Worm (Caenorhabditis elegans) whole organism, young adult: Measurements from ENCODE around the gene fbxc-54.

Source experiments
- B0035.1 ChIP-seq: sonication (generic microtip); optimal IDR thresholded peaks from 2 replicates; lab custom pipeline; 2016; ENCODE audit warnings: missing genetic modification characterization, mild to moderate bottlenecking, missing compliant biosample characterization, missing genotype, missing genetic modification reagents
- B0336.3 ChIP-seq: fragments of 200-800 bp; sonication (Bioruptor generic); IDR thresholded peaks from 2 replicates; pipeline ENCODE4 v1.3.6; 2022; ENCODE audit warnings: missing genetic modification characterization, missing compliant biosample characterization
- C17E4.6 ChIP-seq: fragments of 200-800 bp; sonication (Bioruptor generic); IDR thresholded peaks from 2 replicates; pipeline ENCODE4 v1.3.6; 2022; ENCODE audit warnings: missing genetic modification reagents, missing genetic modification characterization, missing compliant biosample characterization
- D2030.7 ChIP-seq: fragments of 200-800 bp; sonication (Bioruptor generic); IDR thresholded peaks from 2 replicates; pipeline ENCODE4 v1.3.6; 2022; ENCODE audit warnings: missing genetic modification reagents, missing genetic modification characterization, missing compliant biosample characterization
- F52B5.7 ChIP-seq: sonication (generic microtip); optimal IDR thresholded peaks from 2 replicates; lab custom pipeline; 2016; ENCODE audit warnings: mild to moderate bottlenecking, missing genetic modification characterization, missing compliant biosample characterization
- F57A8.1 ChIP-seq: fragments of 200-800 bp; sonication (Bioruptor generic); optimal IDR thresholded peaks from 2 replicates; lab custom pipeline; 2018; ENCODE audit warnings: mild to moderate bottlenecking, missing genetic modification characterization, moderate library complexity, missing compliant biosample characterization
- F57C9.4 ChIP-seq: sonication (generic microtip); optimal IDR thresholded peaks from 2 replicates; lab custom pipeline; 2017; ENCODE audit warnings: mild to moderate bottlenecking, missing genetic modification characterization, missing compliant biosample characterization
- ama-1 ChIP-seq, 3 experiments: fragments of 150-350 bp in 1 of 3; sonication (generic microtip) in 2 of 3; optimal IDR thresholded peaks; 2 replicates each; lab custom pipeline; 2014 to 2018; ENCODE audit warnings: missing biosample characterization in 2 of 3, missing genetic modification characterization in 2 of 3, missing genetic modification reagents in 2 of 3
- aptf-2 ChIP-seq: fragments of 200-800 bp; sonication (Bioruptor generic); conservative IDR thresholded peaks from 2 replicates; pipeline ENCODE4 v1.3.6; 2022; ENCODE audit warnings: missing genetic modification reagents, missing genetic modification characterization, missing compliant biosample characterization
- attf-5 ChIP-seq: fragments of 200-800 bp; sonication (Bioruptor generic); optimal IDR thresholded peaks from 2 replicates; lab custom pipeline; 2018; ENCODE audit warnings: mild to moderate bottlenecking, missing genetic modification characterization, missing compliant biosample characterization
- bed-2 ChIP-seq: fragments of 200-800 bp; sonication (Bioruptor generic); IDR thresholded peaks from 2 replicates; pipeline ENCODE4 v1.3.6; 2022; ENCODE audit warnings: missing genetic modification reagents, missing genetic modification characterization, missing compliant biosample characterization
- cebp-1 ChIP-seq, 2 experiments: fragments of 200-800 bp in 1 of 2; sonication (Bioruptor generic) in 1 of 2; sonication (generic microtip) in 1 of 2; IDR thresholded peaks in 1 of 2; optimal IDR thresholded peaks in 1 of 2; 2 replicates each; pipeline versions ENCODE4 v1.3.6 to Lab custom; 2017 to 2022; ENCODE audit warnings: missing compliant biosample characterization in 2 of 2, missing genetic modification characterization in 2 of 2, mild to moderate bottlenecking in 1 of 2, missing genetic modification reagents in 1 of 2, moderate library complexity in 1 of 2
- ceh-27 ChIP-seq: fragments of 200-800 bp; sonication (Bioruptor generic); optimal IDR thresholded peaks from 2 replicates; lab custom pipeline; 2018; ENCODE audit warnings: mild to moderate bottlenecking, missing genetic modification characterization, moderate library complexity, missing compliant biosample characterization
- ceh-40 ChIP-seq: fragments of 200-800 bp; sonication (Bioruptor generic); IDR thresholded peaks from 2 replicates; pipeline ENCODE4 v1.3.6; 2022; ENCODE audit warnings: missing genetic modification characterization, missing compliant biosample characterization
- dox-1 ChIP-seq: fragments of 200-800 bp; sonication (Bioruptor generic); IDR thresholded peaks from 2 replicates; pipeline ENCODE4 v1.3.6; 2022; ENCODE audit warnings: missing genetic modification reagents, missing genetic modification characterization, missing compliant biosample characterization
- dpff-1 ChIP-seq: sonication (generic microtip); optimal IDR thresholded peaks from 2 replicates; lab custom pipeline; 2017; ENCODE audit warnings: mild to moderate bottlenecking, missing genetic modification characterization, missing compliant biosample characterization
- efl-1 ChIP-seq: fragments of 150-350 bp; optimal IDR thresholded peaks from 2 replicates; lab custom pipeline; 2014; ENCODE audit warnings: missing biosample characterization, missing genetic modification reagents, missing genetic modification characterization
- egl-44 ChIP-seq: fragments of 200-800 bp; sonication (Bioruptor generic); IDR thresholded peaks from 2 replicates; pipeline ENCODE4 v1.3.6; 2022; ENCODE audit warnings: missing genetic modification reagents, missing genetic modification characterization, missing compliant biosample characterization
- hlh-26 ChIP-seq: fragments of 200-800 bp; sonication (Bioruptor generic); conservative IDR thresholded peaks from 2 replicates; pipeline ENCODE4 v1.3.6; 2022; ENCODE audit warnings: missing genetic modification reagents, missing genetic modification characterization, missing compliant biosample characterization
- hmg-1.2 ChIP-seq: fragments of 200-800 bp; sonication (Bioruptor generic); IDR thresholded peaks from 2 replicates; pipeline ENCODE4 v1.3.6; 2022; ENCODE audit warnings: missing genetic modification reagents, missing genetic modification characterization, missing compliant biosample characterization
- hmg-20 ChIP-seq: fragments of 200-800 bp; sonication (Bioruptor generic); IDR thresholded peaks from 2 replicates; pipeline ENCODE4 v1.3.6; 2022; ENCODE audit warnings: missing genetic modification reagents, missing genetic modification characterization, missing compliant biosample characterization
- hrde-1 ChIP-seq: sonication (generic microtip); optimal IDR thresholded peaks from 2 replicates; lab custom pipeline; 2016; ENCODE audit warnings: missing genetic modification characterization, mild to moderate bottlenecking, missing compliant biosample characterization, moderate library complexity, missing genotype, missing genetic modification reagents, borderline replicate concordance
- let-526 ChIP-seq: fragments of 200-800 bp; sonication (Bioruptor generic); IDR thresholded peaks from 2 replicates; pipeline ENCODE4 v1.3.6; 2022; ENCODE audit warnings: missing genetic modification reagents, missing genetic modification characterization, missing compliant biosample characterization
- lin-26 ChIP-seq: fragments of 200-800 bp; sonication (Bioruptor generic); IDR thresholded peaks from 2 replicates; pipeline ENCODE4 v1.3.6; 2022; ENCODE audit warnings: missing genetic modification reagents, missing genetic modification characterization, missing compliant biosample characterization
- lin-35 ChIP-seq, 3 experiments: fragments of 150-350 bp in 2 of 3; sonication (generic microtip) in 1 of 3; optimal IDR thresholded peaks; 2 replicates each; lab custom pipeline; 2014 to 2018; ENCODE audit warnings: missing biosample characterization in 3 of 3, missing genetic modification characterization in 3 of 3, missing genetic modification reagents in 3 of 3
- lir-1 ChIP-seq: fragments of 200-800 bp; sonication (Bioruptor generic); conservative IDR thresholded peaks from 2 replicates; pipeline ENCODE4 v1.3.6; 2022; ENCODE audit warnings: missing genetic modification reagents, missing genetic modification characterization, missing compliant biosample characterization
- lsl-1 ChIP-seq: fragments of 200-800 bp; sonication (Bioruptor generic); optimal IDR thresholded peaks from 2 replicates; lab custom pipeline; 2018; ENCODE audit warnings: mild to moderate bottlenecking, missing genetic modification characterization, moderate library complexity, missing compliant biosample characterization
- madf-10 ChIP-seq: sonication (generic microtip); optimal IDR thresholded peaks from 2 replicates; lab custom pipeline; 2016; ENCODE audit warnings: mild to moderate bottlenecking, missing genetic modification characterization, missing compliant biosample characterization
- madf-3 ChIP-seq: fragments of 200-800 bp; sonication (Bioruptor generic); IDR thresholded peaks from 2 replicates; pipeline ENCODE4 v1.3.6; 2022; ENCODE audit warnings: missing genetic modification reagents, missing genetic modification characterization, missing compliant biosample characterization
- madf-6 ChIP-seq: fragments of 200-800 bp; sonication (Bioruptor generic); IDR thresholded peaks from 2 replicates; pipeline ENCODE4 v1.3.6; 2022; ENCODE audit warnings: missing genetic modification reagents, missing genetic modification characterization, missing compliant biosample characterization
- mcd-1 ChIP-seq: fragments of 200-800 bp; sonication (Bioruptor generic); IDR thresholded peaks from 2 replicates; pipeline ENCODE4 v1.3.6; 2022; ENCODE audit warnings: missing genetic modification reagents, missing genetic modification characterization, missing compliant biosample characterization
- mel-28 ChIP-seq: sonication (generic microtip); optimal IDR thresholded peaks from 2 replicates; lab custom pipeline; 2016; ENCODE audit warnings: borderline replicate concordance, mild to moderate bottlenecking, missing genetic modification characterization, missing compliant biosample characterization
- nfya-1 ChIP-seq: sonication (generic microtip); optimal IDR thresholded peaks from 2 replicates; lab custom pipeline; 2017; ENCODE audit warnings: antibody characterized with exemption, missing compliant biosample characterization, missing genetic modification characterization, borderline replicate concordance; ENCODE audit not compliant: insufficient read depth
- nhr-27 ChIP-seq: fragments of 200-800 bp; sonication (Bioruptor generic); optimal IDR thresholded peaks from 2 replicates; lab custom pipeline; 2018; ENCODE audit warnings: mild to moderate bottlenecking, missing genetic modification characterization, moderate library complexity, missing compliant biosample characterization
- nhr-80 ChIP-seq: sonication (generic microtip); optimal IDR thresholded peaks from 2 replicates; lab custom pipeline; 2016; ENCODE audit warnings: missing genetic modification characterization, missing compliant biosample characterization
- tbx-9 ChIP-seq: sonication (generic microtip); optimal IDR thresholded peaks from 2 replicates; lab custom pipeline; 2016; ENCODE audit warnings: borderline replicate concordance, missing genetic modification characterization, inconsistent platforms, missing compliant biosample characterization
- unc-130 ChIP-seq: sonication (generic microtip); optimal IDR thresholded peaks from 2 replicates; lab custom pipeline; 2016; ENCODE audit warnings: missing genetic modification reagents, missing genetic modification characterization, missing compliant biosample characterization
- unc-62 ChIP-seq: fragments of 150-350 bp; optimal IDR thresholded peaks from 2 replicates; lab custom pipeline; 2014; ENCODE audit warnings: missing biosample characterization, missing genetic modification reagents, missing genetic modification characterization
- xnd-1 ChIP-seq: sonication (generic microtip); optimal IDR thresholded peaks from 2 replicates; lab custom pipeline; 2016; ENCODE audit warnings: missing genotype, missing genetic modification reagents, missing genetic modification characterization, missing compliant biosample characterization
- zim-3 ChIP-seq: sonication (generic microtip); optimal IDR thresholded peaks from 2 replicates; lab custom pipeline; 2017; ENCODE audit warnings: mild to moderate bottlenecking, missing genetic modification characterization, moderate library complexity, missing compliant biosample characterization
- ztf-22 ChIP-seq: fragments of 200-800 bp; sonication (Bioruptor generic); optimal IDR thresholded peaks from 2 replicates; lab custom pipeline; 2018; ENCODE audit warnings: mild to moderate bottlenecking, missing genetic modification characterization, moderate library complexity, missing compliant biosample characterization
- ztf-25 ChIP-seq: fragments of 200-800 bp; sonication (Bioruptor generic); IDR thresholded peaks from 2 replicates; pipeline ENCODE4 v1.3.6; 2022; ENCODE audit warnings: missing genetic modification reagents, missing genetic modification characterization, missing compliant biosample characterization

Gene fbxc-54

DNA sequence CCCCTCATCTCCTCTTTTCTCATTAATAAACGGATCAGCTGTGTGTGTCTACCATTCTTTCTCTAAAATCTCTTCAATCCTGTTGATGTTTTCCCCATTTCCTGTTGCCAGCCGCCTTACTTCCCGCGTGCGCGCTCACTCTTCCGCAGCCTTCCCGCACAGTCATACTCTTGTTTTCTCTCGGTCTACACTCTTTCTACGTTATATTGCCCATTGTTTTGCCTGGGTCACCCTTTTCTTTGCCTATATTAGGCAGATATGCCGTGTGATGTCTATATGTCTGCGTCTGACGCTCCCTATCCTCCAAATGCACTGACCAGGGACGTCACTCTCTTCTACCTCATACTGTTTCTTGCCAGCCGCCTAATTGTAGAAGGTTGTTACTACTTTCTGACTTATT, 34.8 kb downstream of the fbxc-54 start:
- TF ChIP-seq hmg-1.2 (GFP tag; lab: Robert Waterston, UW), result peak; percentile 71; the same call in 1 of the 2 replicates
- TF ChIP-seq lin-26 (GFP tag; lab: Robert Waterston, UW), result peak; percentile 67; the same call in 1 of the 2 replicates
- peak; percentile 3 for TF ChIP-seq nhr-80 (tag; lab: Kevin White, UChicago)
- peak; percentile 51 for TF ChIP-seq efl-1 (GFP tag; lab: Kevin White, UChicago)
- no peak for TF ChIP-seq egl-44
- peak; percentile 0 for TF ChIP-seq ceh-27
- peak; percentile 44; the same call in 1 of the 2 replicates for TF ChIP-seq dox-1 (GFP tag; lab: Robert Waterston, UW)
- TF ChIP-seq madf-6 (GFP tag; lab: Robert Waterston, UW), result peak; percentile 39; the same call in 1 of the 2 replicates
- 0 out of 2 replicates have a peak, but pooled peaks have one; percentile 34 for TF ChIP-seq madf-3 (GFP tag; lab: Robert Waterston, UW)
- TF ChIP-seq lir-1 (GFP tag; lab: Robert Waterston, UW), result no peak
- no peak for TF ChIP-seq cebp-1 (GFP tag; IDR thresholded peaks at IDR 0.05; lab: Robert Waterston, UW)
- peak; percentile 38 for TF ChIP-seq cebp-1 (tag; optimal IDR thresholded peaks at IDR 0.05; lab: Kevin White, UChicago)
- TF ChIP-seq tbx-9 (tag; lab: Kevin White, UChicago), result no peak
- no peak for TF ChIP-seq C17E4.6
- TF ChIP-seq nhr-27 (tag; lab: Kevin White, UChicago), result no peak
- TF ChIP-seq D2030.7 (GFP tag; lab: Robert Waterston, UW), result peak; percentile 47; the same call in 1 of the 2 replicates
- TF ChIP-seq ama-1 (optimal IDR thresholded peaks at IDR 0.05; lab: Kevin White, UChicago), result no peak
- no peak for TF ChIP-seq ama-1 (GFP tag; optimal IDR thresholded peaks at IDR 0.05; lab: Kevin White, UChicago)
- peak; percentile 34 for TF ChIP-seq attf-5 (GFP tag; lab: Kevin White, UChicago)

DNA sequence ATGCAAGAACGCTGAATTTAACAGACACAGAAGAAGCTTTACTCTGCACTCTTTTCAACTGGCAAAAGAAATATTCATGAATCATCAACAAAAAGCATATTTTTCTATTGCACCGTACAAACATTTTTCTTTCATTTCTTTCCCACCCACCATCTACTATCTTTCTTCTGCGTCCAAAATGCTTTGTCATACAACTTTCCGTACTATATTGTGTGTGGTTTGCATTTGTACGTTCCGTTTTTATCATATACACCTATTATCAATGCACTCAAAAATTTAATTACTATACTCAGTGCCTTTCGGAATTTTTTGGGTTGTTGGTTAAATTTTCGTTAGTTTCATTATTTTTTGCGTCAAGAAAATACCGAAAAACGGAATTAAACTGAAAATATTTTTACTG, 36.1 kb downstream of the fbxc-54 start:
- no peak for TF ChIP-seq lin-35 (GFP tag; optimal IDR thresholded peaks at IDR 0.05; lab: Kevin White, UChicago)
- TF ChIP-seq xnd-1 (tag; lab: Kevin White, UChicago), result no peak
- TF ChIP-seq F57C9.4 (tag; lab: Kevin White, UChicago), result no peak
- TF ChIP-seq B0035.1 (tag; lab: Kevin White, UChicago), result no peak
- TF ChIP-seq mcd-1 (GFP tag; lab: Robert Waterston, UW), result no peak
- no peak for TF ChIP-seq ceh-40 (GFP tag; lab: Robert Waterston, UW)
- TF ChIP-seq ztf-25 (GFP tag; lab: Robert Waterston, UW), result no peak
- TF ChIP-seq let-526 (GFP tag; lab: Robert Waterston, UW), result no peak
- TF ChIP-seq F57A8.1 (GFP tag; lab: Kevin White, UChicago), result no peak
- TF ChIP-seq madf-10 (tag; lab: Kevin White, UChicago), result no peak
- no peak for TF ChIP-seq dpff-1 (tag; lab: Kevin White, UChicago)
- no peak for TF ChIP-seq nfya-1
- TF ChIP-seq, all 124 proteins: peak for 0

DNA sequence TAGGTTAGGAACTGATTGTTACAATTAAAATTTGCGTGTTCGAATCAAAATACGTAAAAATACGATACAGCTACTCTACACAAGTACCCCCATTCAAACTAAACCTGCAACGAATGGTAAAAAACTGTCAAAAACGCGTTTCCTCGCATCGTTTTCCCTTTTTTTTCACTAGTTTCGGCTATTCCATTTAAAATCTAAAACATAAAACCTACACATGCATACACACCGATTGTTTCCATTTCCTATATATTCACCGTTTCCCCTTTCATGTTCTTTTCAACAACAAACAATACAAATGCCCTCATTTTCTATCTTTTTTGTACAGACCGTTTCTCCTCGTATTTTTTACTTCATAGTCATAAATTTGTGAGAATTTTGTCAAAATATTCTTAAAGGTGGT, 37.2 kb downstream of the fbxc-54 start:
- TF ChIP-seq hlh-26 (GFP tag; lab: Robert Waterston, UW) (no peak), B0336.3 (GFP tag; lab: Robert Waterston, UW) (no peak), unc-130 (GFP tag; lab: Kevin White, UChicago) (no peak), mel-28 (tag; lab: Kevin White, UChicago) (no peak), unc-62 (GFP tag; lab: Kevin White, UChicago) (no peak), lsl-1 (GFP tag; lab: Kevin White, UChicago) (no peak), zim-3 (tag; lab: Kevin White, UChicago) (no peak), aptf-2 (GFP tag; lab: Robert Waterston, UW) (no peak), hmg-20 (GFP tag; lab: Robert Waterston, UW) (no peak), ama-1 (optimal IDR thresholded peaks at IDR 0.05; lab: Kevin White, UChicago) (no peak), ama-1 (GFP tag; optimal IDR thresholded peaks at IDR 0.05; lab: Kevin White, UChicago) (no peak), F52B5.7 (no peak), bed-2 (GFP tag; lab: Robert Waterston, UW) (no peak), ztf-22 (no peak), let-526 (GFP tag; lab: Robert Waterston, UW) (no peak), hrde-1 (tag; lab: Kevin White, UChicago) (no peak)
